Fruit fly (Drosophila melanogaster): ENCODE measurements around the gene SNF4Agamma.

The SNF4Agamma gene

dm6 chr3R:21109712-21110111 is 30.8 kb upstream of the SNF4Agamma start:
- no peak for TF ChIP-seq CoRest (tag; optimal IDR thresholded peaks at IDR 0.05)
- TF ChIP-seq CG12071 (GFP tag; optimal IDR thresholded peaks at IDR 0.05): no peak
- no peak for TF ChIP-seq her (GFP tag; optimal IDR thresholded peaks at IDR 0.05)
- TF ChIP-seq stc (GFP tag; IDR thresholded peaks at IDR 0.05): no peak
- no peak for TF ChIP-seq CG31441 (GFP tag; IDR thresholded peaks at IDR 0.05)
- no peak for TF ChIP-seq CG15514 (GFP tag; optimal IDR thresholded peaks at IDR 0.05)
- peak; percentile 77 for TF ChIP-seq exex (tag; optimal IDR thresholded peaks at IDR 0.05)
- no peak for TF ChIP-seq p53 (GFP tag; optimal IDR thresholded peaks at IDR 0.05)
- no peak for TF ChIP-seq Optix (GFP tag; IDR thresholded peaks at IDR 0.05)
- TF ChIP-seq CG31365 (tag; optimal IDR thresholded peaks at IDR 0.05): no peak
- no peak for TF ChIP-seq jing (GFP tag; optimal IDR thresholded peaks at IDR 0.05)
- no peak for TF ChIP-seq CG6813 (GFP tag; optimal IDR thresholded peaks at IDR 0.05)
- no peak for TF ChIP-seq croc (GFP tag; conservative IDR thresholded peaks at IDR 0.05)
- TF ChIP-seq sd (tag; optimal IDR thresholded peaks at IDR 0.05): peak; percentile 4
- no peak for TF ChIP-seq CG2875 (GFP tag; optimal IDR thresholded peaks at IDR 0.05)
- no peak for TF ChIP-seq CG8089 (GFP tag; optimal IDR thresholded peaks at IDR 0.05)
- no peak for TF ChIP-seq eyg (GFP tag; optimal IDR thresholded peaks at IDR 0.05)
- peak; percentile 19 for TF ChIP-seq sug (tag; optimal IDR thresholded peaks at IDR 0.05)
- no peak for TF ChIP-seq CG15011 (GFP tag; optimal IDR thresholded peaks at IDR 0.05)
- no peak for TF ChIP-seq CG12219 (GFP tag; optimal IDR thresholded peaks at IDR 0.05)
- TF ChIP-seq psq (GFP tag; optimal IDR thresholded peaks at IDR 0.05): no peak
- no peak for TF ChIP-seq ind (GFP tag; optimal IDR thresholded peaks at IDR 0.05)
- TF ChIP-seq CG10209 (GFP tag; optimal IDR thresholded peaks at IDR 0.05): no peak
- no peak for TF ChIP-seq D (optimal IDR thresholded peaks at IDR 0.05)
- no peak for TF ChIP-seq D (GFP tag; optimal IDR thresholded peaks at IDR 0.05)
- no peak for TF ChIP-seq tap (tag; optimal IDR thresholded peaks at IDR 0.05)
- peak; percentile 60 for TF ChIP-seq cwo (GFP tag; optimal IDR thresholded peaks at IDR 0.05)
- TF ChIP-seq ATbp (GFP tag; optimal IDR thresholded peaks at IDR 0.05): no peak
- TF ChIP-seq HLH3B (GFP tag; IDR thresholded peaks at IDR 0.05): no peak
- no peak for TF ChIP-seq Dp (GFP tag; optimal IDR thresholded peaks at IDR 0.05)
- peak; percentile 78 for TF ChIP-seq grn (GFP tag; optimal IDR thresholded peaks at IDR 0.05)
- no peak for TF ChIP-seq CG7928 (GFP tag; optimal IDR thresholded peaks at IDR 0.05)
- no peak for TF ChIP-seq CkIIα-i1 (GFP tag; IDR thresholded peaks at IDR 0.05)
- TF ChIP-seq BEAF-32 (GFP tag; optimal IDR thresholded peaks at IDR 0.05): no peak
- TF ChIP-seq CG18619 (GFP tag; optimal IDR thresholded peaks at IDR 0.05): no peak
- no peak for TF ChIP-seq Elba2 (GFP tag; optimal IDR thresholded peaks at IDR 0.05)
- TF ChIP-seq vfl (GFP tag; optimal IDR thresholded peaks at IDR 0.05): no peak
- TF ChIP-seq CG10274 (GFP tag; optimal IDR thresholded peaks at IDR 0.05): no peak
- no peak for TF ChIP-seq gfzf (GFP tag; optimal IDR thresholded peaks at IDR 0.05)
- no peak for TF ChIP-seq CG5180 (GFP tag; optimal IDR thresholded peaks at IDR 0.05)
- TF ChIP-seq Deaf1 (tag; optimal IDR thresholded peaks at IDR 0.05): no peak
- no peak for TF ChIP-seq CG30020 (tag; optimal IDR thresholded peaks at IDR 0.05)

- peak; percentile 56 for TF ChIP-seq CG12659 (GFP tag; optimal IDR thresholded peaks at IDR 0.05)
- TF ChIP-seq ham (GFP tag; IDR thresholded peaks at IDR 0.05): no peak
- peak; percentile 24 for TF ChIP-seq Atf-2 (GFP tag; optimal IDR thresholded peaks at IDR 0.05)
- no peak for TF ChIP-seq odd (GFP tag; optimal IDR thresholded peaks at IDR 0.05)
- no peak for TF ChIP-seq ken (GFP tag; IDR thresholded peaks at IDR 0.05)
- peak; percentile 91 for TF ChIP-seq sens (GFP tag)
- 0 out of 2 replicates have a peak, but pooled peaks have one; percentile 14 for TF ChIP-seq Ada2b (GFP tag; IDR thresholded peaks at IDR 0.05)
- no peak for TF ChIP-seq GATAe (GFP tag; conservative IDR thresholded peaks at IDR 0.05)
- no peak for TF ChIP-seq Hr39 (optimal IDR thresholded peaks at IDR 0.05)
- TF ChIP-seq psq (GFP tag; optimal IDR thresholded peaks at IDR 0.05): no peak
- no peak for TF ChIP-seq ac (GFP tag; optimal IDR thresholded peaks at IDR 0.05)
- 0 out of 2 replicates have a peak, but pooled peaks have one; percentile 15 for TF ChIP-seq MBD-R2 (GFP tag; IDR thresholded peaks at IDR 0.05)
- TF ChIP-seq dati (GFP tag; IDR thresholded peaks at IDR 0.05): no peak
- peak; percentile 35 for TF ChIP-seq Chrac-16 (GFP tag; optimal IDR thresholded peaks at IDR 0.05)
Observed at dm6 chr3R:21111046-21111480, 29.5 kb upstream of the SNF4Agamma start, which contains the start of gene Rab11. Gene Rab11 (plus strand): TSS chr3R:21111408.
